Fruit fly (Drosophila melanogaster) whole organism, embryonic: Measurements from ENCODE around the gene Dcps.
A peak's percentile ranks its signal among the peaks of the same experiment; 100 is the strongest.

Experiments used
- Elba2 ChIP-seq: fragments of 200-800 bp; sonication (Bioruptor generic); optimal IDR thresholded peaks from 3 replicates; lab custom pipeline; 2016; ENCODE audit warnings: missing biosample characterization, missing genetic modification characterization
- Max ChIP-seq: fragments of 200-800 bp; sonication (Bioruptor generic); optimal IDR thresholded peaks from 2 replicates; lab custom pipeline; 2016; ENCODE audit warnings: missing biosample characterization, mild to moderate bottlenecking, missing genetic modification characterization
- psq ChIP-seq: fragments of 200-800 bp; sonication (Bioruptor generic); optimal IDR thresholded peaks from 2 replicates; lab custom pipeline; 2017; ENCODE audit warnings: missing biosample characterization, missing genetic modification characterization

DNA sequence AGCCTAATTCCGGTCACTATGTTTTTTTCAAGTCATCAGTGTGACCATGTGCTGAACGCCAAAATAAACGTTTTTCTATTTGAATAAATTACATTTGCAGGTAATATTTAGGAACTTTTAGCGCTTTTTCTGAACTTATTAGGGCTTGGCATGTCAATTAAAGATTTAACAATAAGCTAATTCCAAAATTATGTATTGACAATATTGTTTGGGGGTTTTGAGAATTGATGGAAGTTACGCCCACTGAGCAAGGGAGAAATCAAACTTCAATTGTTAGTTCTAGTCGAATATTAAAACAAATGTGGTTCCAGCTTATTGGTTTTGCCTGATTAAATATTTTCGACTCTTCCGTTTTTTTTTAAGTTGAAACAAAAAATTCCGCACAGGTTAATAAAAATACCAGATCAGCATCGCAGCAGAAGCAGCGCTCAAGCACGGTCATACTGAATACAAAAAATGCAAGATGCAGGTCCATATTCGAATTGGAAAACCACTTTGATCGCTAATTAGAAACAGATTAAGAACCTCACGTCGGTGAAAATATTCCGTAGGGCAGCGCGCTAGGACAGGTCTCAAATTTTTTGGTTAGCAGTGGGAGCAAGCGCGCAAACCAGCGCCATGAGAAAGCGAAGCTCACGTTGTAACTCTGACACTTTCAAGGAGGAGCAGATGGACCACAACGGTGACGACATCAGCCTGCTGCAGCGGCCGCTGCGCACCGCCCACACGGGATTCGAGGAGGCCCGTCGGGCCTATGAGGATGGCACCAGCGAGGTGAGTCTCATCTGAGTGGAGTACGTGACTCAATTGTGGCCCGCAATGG, 39.9 kb upstream of the Dcps start, which contains the start of the genes PSMG1 and CG10979:
- TF ChIP-seq psq (GFP tag; lab: Kevin White, UChicago) = no peak
- TF ChIP-seq Max = no peak
- TF ChIP-seq Elba2 (GFP tag; lab: Kevin White, UChicago) = peak; percentile 79
